Fruit fly (Drosophila melanogaster) whole organism, embryonic: ENCODE data around the gene Z600.

Source experiments
- ATbp ChIP-seq: fragments of 200-800 bp; sonication (Bioruptor generic); optimal IDR thresholded peaks from 2 replicates; lab custom pipeline; 2017; ENCODE audit warnings: missing biosample characterization, mild to moderate bottlenecking, missing genetic modification characterization, missing genetic modification reagents
- CG1024 ChIP-seq: fragments of 200-800 bp; sonication (Bioruptor generic); IDR thresholded peaks from 2 replicates; pipeline ENCODE4 v1.3.6; 2022; ENCODE audit warnings: missing biosample characterization, missing genetic modification characterization
- CG10366 ChIP-seq: fragments of 200-800 bp; sonication (Bioruptor generic); IDR thresholded peaks from 2 replicates; pipeline ENCODE4 v1.3.6; 2022; ENCODE audit warnings: missing biosample characterization, missing genetic modification characterization
- CG10462 ChIP-seq: fragments of 200-800 bp; sonication (Bioruptor generic); optimal IDR thresholded peaks from 2 replicates; lab custom pipeline; 2016; ENCODE audit warnings: missing biosample characterization, missing genetic modification characterization
- CG12391 ChIP-seq: fragments of 200-800 bp; sonication (Bioruptor generic); optimal IDR thresholded peaks from 3 replicates; lab custom pipeline; 2018; ENCODE audit warnings: missing biosample characterization, mild to moderate bottlenecking, missing genetic modification characterization, moderate library complexity
- CG13123 ChIP-seq: fragments of 200-800 bp; sonication (Bioruptor generic); optimal IDR thresholded peaks from 2 replicates; lab custom pipeline; 2016; ENCODE audit warnings: missing biosample characterization, missing genetic modification characterization
- CG14710 ChIP-seq: fragments of 200-800 bp; sonication (Bioruptor generic); optimal IDR thresholded peaks from 3 replicates; lab custom pipeline; 2019; ENCODE audit warnings: missing biosample characterization, mild to moderate bottlenecking, missing genetic modification characterization, moderate library complexity
- CG14860 ChIP-seq: fragments of 200-800 bp; sonication (Bioruptor generic); IDR thresholded peaks from 3 replicates; pipeline ENCODE4 v1.3.6; 2022; ENCODE audit warnings: missing biosample characterization, missing genetic modification characterization; ENCODE audit not compliant: partially characterized antibody
- CG15514 ChIP-seq: fragments of 200-800 bp; sonication (Bioruptor generic); optimal IDR thresholded peaks from 3 replicates; lab custom pipeline; 2017; ENCODE audit warnings: missing biosample characterization, missing genetic modification characterization, mild to moderate bottlenecking, moderate library complexity, missing genetic modification reagents
- CG16813 ChIP-seq: fragments of 200-800 bp; sonication (Bioruptor generic); IDR thresholded peaks from 3 replicates; pipeline ENCODE4 v1.3.6; 2022; ENCODE audit warnings: missing biosample characterization, missing genetic modification characterization; ENCODE audit not compliant: partially characterized antibody
- CG16863 ChIP-seq: fragments of 200-800 bp; sonication (Bioruptor generic); optimal IDR thresholded peaks from 3 replicates; lab custom pipeline; 2016; ENCODE audit warnings: missing biosample characterization, missing genetic modification characterization
- CG17186 ChIP-seq: fragments of 200-800 bp; sonication (Bioruptor generic); optimal IDR thresholded peaks from 3 replicates; lab custom pipeline; 2017; ENCODE audit warnings: missing biosample characterization, missing genetic modification reagents, missing genetic modification characterization
- CG17829 ChIP-seq: fragments of 200-800 bp; optimal IDR thresholded peaks from 2 replicates; lab custom pipeline; 2019; ENCODE audit warnings: missing biosample characterization, mild to moderate bottlenecking, missing genetic modification characterization, moderate library complexity
- CG18764 ChIP-seq: fragments of 200-800 bp; sonication (Bioruptor generic); optimal IDR thresholded peaks from 3 replicates; lab custom pipeline; 2016; ENCODE audit warnings: missing biosample characterization, missing genetic modification characterization
- CG31224 ChIP-seq: fragments of 200-800 bp; sonication (Bioruptor generic); IDR thresholded peaks from 2 replicates; pipeline ENCODE4 v1.3.6; 2022; ENCODE audit warnings: missing biosample characterization, missing genetic modification characterization
- CG3281 ChIP-seq: fragments of 200-800 bp; sonication (Bioruptor generic); optimal IDR thresholded peaks from 3 replicates; lab custom pipeline; 2017; ENCODE audit warnings: missing biosample characterization, mild to moderate bottlenecking, missing genetic modification characterization
- CG3995 ChIP-seq: fragments of 200-800 bp; sonication (Bioruptor generic); optimal IDR thresholded peaks from 3 replicates; lab custom pipeline; 2016; ENCODE audit warnings: missing biosample characterization, missing genetic modification characterization
- CG9437 ChIP-seq: fragments of 200-800 bp; sonication (Bioruptor generic); optimal IDR thresholded peaks from 2 replicates; lab custom pipeline; 2018; ENCODE audit warnings: missing biosample characterization, mild to moderate bottlenecking, missing genetic modification characterization
- CHES-1-like ChIP-seq: fragments of 200-800 bp; sonication (Bioruptor generic); optimal IDR thresholded peaks from 2 replicates; lab custom pipeline; 2016; ENCODE audit warnings: missing biosample characterization, missing genetic modification characterization
- Dll ChIP-seq: fragments of 200-800 bp; sonication (Bioruptor generic); IDR thresholded peaks from 4 replicates; pipeline ENCODE4 v1.3.6; 2022; ENCODE audit warnings: missing biosample characterization, missing genetic modification characterization; ENCODE audit not compliant: partially characterized antibody
- HHEX ChIP-seq: fragments of 200-800 bp; sonication (Bioruptor generic); optimal IDR thresholded peaks from 3 replicates; lab custom pipeline; 2017; ENCODE audit warnings: missing biosample characterization, mild to moderate bottlenecking, missing genetic modification characterization, missing genetic modification reagents
- Med ChIP-seq: fragments of 200-800 bp; sonication (Bioruptor generic); peaks from one replicate; lab custom pipeline; 2016; ENCODE audit warnings: missing biosample characterization, missing genetic modification characterization, mild to moderate bottlenecking, inconsistent platforms, moderate library complexity
- PHDP ChIP-seq: fragments of 200-800 bp; sonication (Bioruptor generic); optimal IDR thresholded peaks from 3 replicates; lab custom pipeline; 2018; ENCODE audit warnings: missing biosample characterization, mild to moderate bottlenecking, missing genetic modification characterization, moderate library complexity
- Ptx1 ChIP-seq: fragments of 200-800 bp; sonication (Bioruptor generic); IDR thresholded peaks from 2 replicates; pipeline ENCODE4 v1.3.6; 2022; ENCODE audit warnings: missing biosample characterization, missing genetic modification characterization
- Rx ChIP-seq: fragments of 200-800 bp; sonication (Bioruptor generic); IDR thresholded peaks from 2 replicates; pipeline ENCODE4 v1.3.6; 2022; ENCODE audit warnings: missing biosample characterization, missing genetic modification characterization
- Sry-β ChIP-seq: fragments of 200-800 bp; sonication (Bioruptor generic); optimal IDR thresholded peaks from 2 replicates; lab custom pipeline; 2018; ENCODE audit warnings: missing biosample characterization, mild to moderate bottlenecking, missing genetic modification characterization, moderate library complexity
- Vsx1 ChIP-seq: fragments of 200-800 bp; sonication (Bioruptor generic); optimal IDR thresholded peaks from 2 replicates; lab custom pipeline; 2017; ENCODE audit warnings: missing biosample characterization, mild to moderate bottlenecking, missing genetic modification characterization, missing genetic modification reagents
- Xrp1 ChIP-seq: fragments of 200-800 bp; sonication (Bioruptor generic); IDR thresholded peaks from 2 replicates; pipeline ENCODE4 v1.3.6; 2022; ENCODE audit warnings: missing biosample characterization, missing genetic modification characterization
- ash1 ChIP-seq: fragments of 200-800 bp; sonication (Bioruptor generic); optimal IDR thresholded peaks from 2 replicates; lab custom pipeline; 2018; ENCODE audit warnings: missing biosample characterization, mild to moderate bottlenecking, missing genetic modification characterization
- bowl ChIP-seq: fragments of 200-800 bp; sonication (Bioruptor generic); IDR thresholded peaks from 2 replicates; pipeline ENCODE4 v1.3.6; 2022; ENCODE audit warnings: missing biosample characterization, missing genetic modification characterization
- caup ChIP-seq: fragments of 200-800 bp; sonication (Bioruptor generic); optimal IDR thresholded peaks from 3 replicates; lab custom pipeline; 2017; ENCODE audit warnings: missing biosample characterization, mild to moderate bottlenecking, missing genetic modification characterization, moderate library complexity; ENCODE audit not compliant: severe bottlenecking
- chm ChIP-seq: fragments of 200-800 bp; sonication (Bioruptor generic); IDR thresholded peaks from 2 replicates; pipeline ENCODE4 v1.3.6; 2022; ENCODE audit warnings: missing biosample characterization, missing genetic modification characterization
- danr ChIP-seq: fragments of 200-800 bp; sonication (Bioruptor generic); IDR thresholded peaks from 2 replicates; pipeline ENCODE4 v1.3.6; 2022; ENCODE audit warnings: missing biosample characterization, missing genetic modification characterization
- esg ChIP-seq: fragments of 200-800 bp; sonication (Bioruptor generic); conservative IDR thresholded peaks from 2 replicates; pipeline ENCODE4 v1.3.6; 2022; ENCODE audit warnings: missing biosample characterization, missing genetic modification characterization
- fru ChIP-seq: fragments of >200 bp; optimal IDR thresholded peaks from 2 replicates; lab custom pipeline; 2017
- gro ChIP-seq: fragments of 200-800 bp; sonication (Bioruptor generic); optimal IDR thresholded peaks from 2 replicates; lab custom pipeline; 2016; ENCODE audit warnings: missing biosample characterization, missing genetic modification characterization
- hbn ChIP-seq: fragments of 200-800 bp; sonication (Bioruptor generic); IDR thresholded peaks from 2 replicates; pipeline ENCODE4 v1.3.6; 2022; ENCODE audit warnings: missing biosample characterization, missing genetic modification characterization; ENCODE audit not compliant: partially characterized antibody
- jigr1 ChIP-seq: fragments of 200-800 bp; sonication (Bioruptor generic); IDR thresholded peaks from 3 replicates; pipeline ENCODE4 v1.3.6; 2022; ENCODE audit warnings: missing biosample characterization, missing genetic modification characterization
- jing ChIP-seq: fragments of 200-800 bp; sonication (Bioruptor generic); optimal IDR thresholded peaks from 2 replicates; lab custom pipeline; 2018; ENCODE audit warnings: missing biosample characterization, mild to moderate bottlenecking, missing genetic modification characterization
- pan ChIP-seq, 4 experiments: fragments of >200 bp in 3 of 4; fragments of 200-800 bp in 1 of 4; sonication (Bioruptor generic) in 1 of 4; optimal IDR thresholded peaks in 3 of 4; IDR thresholded peaks in 1 of 4; 2 replicates each; pipeline versions ENCODE4 v1.3.6 to Lab custom; 2017 to 2022; ENCODE audit warnings: missing biosample characterization in 2 of 4, missing genetic modification characterization in 2 of 4, mixed read lengths in 1 of 4
- pfk ChIP-seq: fragments of 200-800 bp; sonication (Bioruptor generic); optimal IDR thresholded peaks from 2 replicates; lab custom pipeline; 2018; ENCODE audit warnings: missing biosample characterization, mild to moderate bottlenecking, missing genetic modification characterization, moderate library complexity
- pita ChIP-seq: fragments of 200-800 bp; sonication (Bioruptor generic); optimal IDR thresholded peaks from 2 replicates; lab custom pipeline; 2017; ENCODE audit warnings: missing biosample characterization, mild to moderate bottlenecking, missing genetic modification characterization
- sens ChIP-seq: fragments of 200-800 bp; sonication (Bioruptor generic); peaks from one replicate; lab custom pipeline; 2016; ENCODE audit warnings: missing biosample characterization, missing genetic modification characterization
- sima ChIP-seq: fragments of 200-800 bp; sonication (Bioruptor generic); optimal IDR thresholded peaks from 2 replicates; lab custom pipeline; 2016; ENCODE audit warnings: missing biosample characterization, missing genetic modification characterization
- so ChIP-seq: fragments of 200-800 bp; sonication (Bioruptor generic); IDR thresholded peaks from 3 replicates; pipeline ENCODE4 v1.3.6; 2022; ENCODE audit warnings: missing biosample characterization, missing genetic modification characterization
- sqz ChIP-seq: fragments of 200-800 bp; sonication (Bioruptor generic); optimal IDR thresholded peaks from 3 replicates; lab custom pipeline; 2018; ENCODE audit warnings: missing biosample characterization, mild to moderate bottlenecking, missing genetic modification characterization
- stc ChIP-seq: fragments of 200-800 bp; sonication (Bioruptor generic); IDR thresholded peaks from 2 replicates; pipeline ENCODE4 v1.3.6; 2022; ENCODE audit warnings: missing biosample characterization, missing genetic modification characterization
- tio ChIP-seq: fragments of 200-800 bp; sonication (Bioruptor generic); optimal IDR thresholded peaks from 2 replicates; lab custom pipeline; 2017; ENCODE audit warnings: missing biosample characterization, missing genetic modification characterization, inconsistent platforms
- tna ChIP-seq: fragments of 200-800 bp; sonication (Bioruptor generic); IDR thresholded peaks from 2 replicates; pipeline ENCODE4 v1.3.6; 2022; ENCODE audit warnings: missing biosample characterization, missing genetic modification characterization; ENCODE audit not compliant: partially characterized antibody
- unc-4 ChIP-seq: fragments of 200-800 bp; sonication (Bioruptor generic); IDR thresholded peaks from 2 replicates; pipeline ENCODE4 v1.3.6; 2022; ENCODE audit warnings: missing biosample characterization, missing genetic modification characterization; ENCODE audit not compliant: partially characterized antibody

Z600 gene

dm6 chr3L:15514405-15514804, 5.5 kb downstream of the Z600 start (continued):
- TF ChIP-seq pan (optimal IDR thresholded peaks at IDR 0.05; lab: Kevin White, UChicago) (no peak), pan (GFP tag; optimal IDR thresholded peaks at IDR 0.05 in 1 of 2, IDR thresholded peaks at IDR 0.05 in 1 of 2) (no peak), pita (GFP tag; lab: Kevin White, UChicago) (no peak), Dll (peak; percentile 61), CG18764 (GFP tag; lab: Kevin White, UChicago) (no peak), CG16863 (GFP tag; lab: Kevin White, UChicago) (no peak), sima (GFP tag; lab: Kevin White, UChicago) (no peak), hbn (GFP tag; lab: Robert Waterston, UW) (peak; percentile 25; the same call in 1 of the 2 replicates), stc (GFP tag; lab: Robert Waterston, UW) (no peak), CG9437 (GFP tag; lab: Kevin White, UChicago) (peak; percentile 32), so (GFP tag; lab: Robert Waterston, UW) (peak; percentile 30; the same call in 1 of the 3 replicates), gro (GFP tag; lab: Kevin White, UChicago) (peak; percentile 14), CG13123 (GFP tag; lab: Kevin White, UChicago) (no peak), CG15514 (GFP tag; lab: Kevin White, UChicago) (peak; percentile 12), unc-4 (GFP tag; lab: Robert Waterston, UW) (peak; percentile 40; the same call in 1 of the 2 replicates), CG16813 (GFP tag; lab: Robert Waterston, UW) (no peak), jing (GFP tag; lab: Kevin White, UChicago) (no peak), esg (GFP tag; lab: Robert Waterston, UW) (no peak), sqz (GFP tag; lab: Kevin White, UChicago) (peak; percentile 49), CG10366 (GFP tag; lab: Robert Waterston, UW) (no peak), CG1024 (GFP tag; lab: Robert Waterston, UW) (no peak), Rx (GFP tag; lab: Robert Waterston, UW) (no peak), CG31224 (GFP tag; lab: Robert Waterston, UW) (no peak), Ptx1 (GFP tag; lab: Robert Waterston, UW) (no peak), caup (GFP tag; lab: Kevin White, UChicago) (no peak), fru (lab: Kevin White, UChicago) (no peak), CHES-1-like (GFP tag; lab: Kevin White, UChicago) (peak; percentile 60), Med (GFP tag; lab: Kevin White, UChicago) (peak; percentile 6), ATbp (GFP tag; lab: Kevin White, UChicago) (no peak), sens (GFP tag; lab: Kevin White, UChicago) (peak; percentile 61), bowl (no peak), pfk (GFP tag; lab: Kevin White, UChicago) (no peak), ash1 (GFP tag; lab: Kevin White, UChicago) (no peak), CG17829 (tag; lab: Kevin White, UChicago) (no peak), jigr1 (GFP tag; lab: Robert Waterston, UW) (no peak), CG14710 (tag; lab: Kevin White, UChicago) (no peak), Xrp1 (GFP tag; lab: Robert Waterston, UW) (0 out of 2 replicates have a peak, but pooled peaks have one; percentile 10), tio (GFP tag; lab: Kevin White, UChicago) (no peak), Sry-β (GFP tag; lab: Kevin White, UChicago) (no peak), CG3281 (GFP tag; lab: Kevin White, UChicago) (no peak), tna (GFP tag; lab: Robert Waterston, UW) (peak; percentile 11; the same call in 1 of the 2 replicates), CG10462 (GFP tag; lab: Kevin White, UChicago) (no peak), CG14860 (no peak), Vsx1 (peak; percentile 88), CG17186 (GFP tag; lab: Kevin White, UChicago) (no peak), HHEX (GFP tag; lab: Kevin White, UChicago) (no peak), chm (GFP tag; lab: Robert Waterston, UW) (peak; percentile 22; the same call in 1 of the 2 replicates), CG3995 (GFP tag; lab: Kevin White, UChicago) (no peak), PHDP (tag; lab: Kevin White, UChicago) (no peak), danr (no peak), CG12391 (tag; lab: Kevin White, UChicago) (no peak)
